Worm (Caenorhabditis elegans) whole organism, L4 larva: Measurements from ENCODE around the gene F35D11.4.
A peak's percentile ranks its signal among the peaks of the same experiment; 100 is the strongest.

Experiments used
- D1046.2 ChIP-seq: fragments of 200-800 bp; sonication (Bioruptor generic); IDR thresholded peaks from 2 replicates; pipeline ENCODE4 v1.3.6; 2022; ENCODE audit warnings: missing genetic modification characterization, missing compliant biosample characterization
- F10B5.3 ChIP-seq: sonication (generic microtip); optimal IDR thresholded peaks from 2 replicates; lab custom pipeline; 2016; ENCODE audit warnings: mild to moderate bottlenecking, missing genetic modification characterization, missing compliant biosample characterization
- F37D6.2 ChIP-seq: sonication (generic microtip); optimal IDR thresholded peaks from 2 replicates; lab custom pipeline; 2016; ENCODE audit warnings: mild to moderate bottlenecking, missing genetic modification characterization, missing compliant biosample characterization
- aha-1 ChIP-seq: fragments of 150-350 bp; peaks from one replicate; lab custom pipeline; 2014; ENCODE audit warnings: missing biosample characterization, missing genetic modification characterization
- arid-1 ChIP-seq: fragments of 200-800 bp; sonication (Bioruptor generic); conservative IDR thresholded peaks from 2 replicates; pipeline ENCODE4 v1.3.6; 2022; ENCODE audit warnings: missing genetic modification reagents, missing genetic modification characterization, missing compliant biosample characterization
- ces-1 ChIP-seq: fragments of 150-350 bp; sonication (generic microtip); optimal IDR thresholded peaks from 4 replicates; lab custom pipeline; 2014; ENCODE audit warnings: missing biosample characterization, missing genetic modification reagents, missing genetic modification characterization
- daf-16 ChIP-seq, 3 experiments: sonication (generic microtip); optimal IDR thresholded peaks; 2 replicates each; lab custom pipeline; 2016 to 2017; ENCODE audit warnings: missing genetic modification characterization in 3 of 3, missing genetic modification reagents in 3 of 3, mild to moderate bottlenecking in 2 of 3, missing compliant biosample characterization in 2 of 3, missing biosample characterization in 1 of 3, moderate library complexity in 1 of 3
- daf-8 ChIP-seq: fragments of 200-800 bp; sonication (Bioruptor generic); IDR thresholded peaks from 2 replicates; pipeline ENCODE4 v1.3.6; 2022; ENCODE audit warnings: missing genetic modification characterization, missing compliant biosample characterization
- dmd-9 ChIP-seq: fragments of 200-800 bp; sonication (Bioruptor generic); IDR thresholded peaks from 2 replicates; pipeline ENCODE4 v1.3.6; 2022; ENCODE audit warnings: missing genetic modification reagents, missing genetic modification characterization, missing compliant biosample characterization
- dve-1 ChIP-seq: sonication (generic microtip); optimal IDR thresholded peaks from 2 replicates; lab custom pipeline; 2017; ENCODE audit warnings: antibody characterized with exemption, mild to moderate bottlenecking, missing genetic modification characterization, missing compliant biosample characterization; ENCODE audit not compliant: insufficient read depth
- egl-43 ChIP-seq: fragments of 200-800 bp; sonication (Bioruptor generic); IDR thresholded peaks from 2 replicates; pipeline ENCODE4 v1.3.6; 2022; ENCODE audit warnings: missing genetic modification reagents, missing genetic modification characterization, missing compliant biosample characterization
- hif-1 ChIP-seq, 2 experiments: sonication (generic microtip); optimal IDR thresholded peaks; 2 replicates each; lab custom pipeline; 2016 to 2017; ENCODE audit warnings: missing compliant biosample characterization in 2 of 2, missing genetic modification characterization in 2 of 2, missing genetic modification reagents in 2 of 2, missing genotype in 2 of 2, mild to moderate bottlenecking in 1 of 2
- hlh-11 ChIP-seq: fragments of 200-800 bp; sonication (Bioruptor generic); optimal IDR thresholded peaks from 2 replicates; lab custom pipeline; 2018; ENCODE audit warnings: mild to moderate bottlenecking, missing genetic modification characterization, missing compliant biosample characterization
- lin-13 ChIP-seq: fragments of 150-350 bp; optimal IDR thresholded peaks from 2 replicates; lab custom pipeline; 2014; ENCODE audit warnings: missing biosample characterization, missing genetic modification reagents, missing genetic modification characterization
- lsy-2 ChIP-seq, 2 experiments: fragments of 150-350 bp in 1 of 2; sonication (generic microtip) in 1 of 2; optimal IDR thresholded peaks; 2 replicates each; lab custom pipeline; 2014 to 2017; ENCODE audit warnings: missing biosample characterization in 2 of 2, missing genetic modification characterization in 2 of 2
- mdt-29 ChIP-seq: fragments of 200-800 bp; sonication (Bioruptor generic); IDR thresholded peaks from 2 replicates; pipeline ENCODE4 v1.3.6; 2022; ENCODE audit warnings: missing genetic modification reagents, missing genetic modification characterization, missing compliant biosample characterization
- mxl-2 ChIP-seq: fragments of 200-800 bp; sonication (Bioruptor generic); conservative IDR thresholded peaks from 2 replicates; pipeline ENCODE4 v1.3.6; 2022; ENCODE audit warnings: missing genetic modification reagents, missing genetic modification characterization, missing compliant biosample characterization
- mxl-3 ChIP-seq: fragments of 200-800 bp; sonication (Bioruptor generic); optimal IDR thresholded peaks from 2 replicates; lab custom pipeline; 2018; ENCODE audit warnings: mild to moderate bottlenecking, missing genetic modification characterization, missing compliant biosample characterization
- nhr-11 ChIP-seq: fragments of 150-350 bp; optimal IDR thresholded peaks from 2 replicates; lab custom pipeline; 2014; ENCODE audit warnings: missing biosample characterization, missing genetic modification characterization
- nhr-237 ChIP-seq: sonication (generic microtip); optimal IDR thresholded peaks from 2 replicates; lab custom pipeline; 2017; ENCODE audit warnings: missing biosample characterization, missing genetic modification characterization
- pqm-1 ChIP-seq: sonication (generic microtip); optimal IDR thresholded peaks from 2 replicates; lab custom pipeline; 2017; ENCODE audit warnings: missing biosample characterization, missing genetic modification characterization
- saeg-2 ChIP-seq: fragments of 200-800 bp; sonication (Bioruptor generic); IDR thresholded peaks from 2 replicates; pipeline ENCODE4 v1.3.6; 2022; ENCODE audit warnings: missing genetic modification reagents, missing genetic modification characterization, missing compliant biosample characterization
- set-16 ChIP-seq: fragments of 200-800 bp; sonication (Bioruptor generic); IDR thresholded peaks from 2 replicates; pipeline ENCODE4 v1.3.6; 2022; ENCODE audit warnings: missing genetic modification reagents, missing genetic modification characterization, missing compliant biosample characterization
- skn-1 ChIP-seq: fragments of 150-350 bp; optimal IDR thresholded peaks from 2 replicates; lab custom pipeline; 2014; ENCODE audit warnings: missing biosample characterization, missing genetic modification characterization
- snpc-4 ChIP-seq: fragments of 150-350 bp; optimal IDR thresholded peaks from 2 replicates; lab custom pipeline; 2014; ENCODE audit warnings: missing biosample characterization, missing genetic modification characterization
- spr-1 ChIP-seq: sonication (generic microtip); optimal IDR thresholded peaks from 2 replicates; lab custom pipeline; 2016; ENCODE audit warnings: mild to moderate bottlenecking, missing genetic modification characterization, missing compliant biosample characterization
- spr-3 ChIP-seq: fragments of 200-800 bp; sonication (Bioruptor generic); optimal IDR thresholded peaks from 2 replicates; lab custom pipeline; 2018; ENCODE audit warnings: mild to moderate bottlenecking, missing genetic modification characterization, missing compliant biosample characterization
- unc-130 ChIP-seq: sonication (generic microtip); optimal IDR thresholded peaks from 2 replicates; lab custom pipeline; 2016; ENCODE audit warnings: missing genetic modification reagents, missing genetic modification characterization, missing compliant biosample characterization
- unc-62 ChIP-seq, 3 experiments: fragments of 150-350 bp in 1 of 3; sonication (generic microtip); optimal IDR thresholded peaks in 2 of 3; peaks in 1 of 3; 1 replicate in 1 of 3; 2 replicates in 2 of 3; lab custom pipeline; 2014 to 2017; ENCODE audit warnings: missing biosample characterization in 3 of 3, missing genetic modification characterization in 3 of 3, missing genetic modification reagents in 3 of 3, missing genotype in 1 of 3
- zag-1 ChIP-seq: fragments of 150-350 bp; optimal IDR thresholded peaks from 2 replicates; lab custom pipeline; 2014; ENCODE audit warnings: missing biosample characterization, missing genetic modification characterization
- zfp-3 ChIP-seq: fragments of 200-800 bp; sonication (Bioruptor generic); conservative IDR thresholded peaks from 2 replicates; pipeline ENCODE4 v1.3.6; 2022; ENCODE audit warnings: missing genetic modification reagents, missing genetic modification characterization, missing compliant biosample characterization
- ztf-11 ChIP-seq: fragments of 150-350 bp; optimal IDR thresholded peaks from 2 replicates; lab custom pipeline; 2014; ENCODE audit warnings: missing biosample characterization, missing genetic modification characterization
- ztf-7 ChIP-seq: fragments of 150-350 bp; optimal IDR thresholded peaks from 2 replicates; lab custom pipeline; 2014; ENCODE audit warnings: missing biosample characterization, missing genetic modification characterization

F35D11.4 gene

DNA sequence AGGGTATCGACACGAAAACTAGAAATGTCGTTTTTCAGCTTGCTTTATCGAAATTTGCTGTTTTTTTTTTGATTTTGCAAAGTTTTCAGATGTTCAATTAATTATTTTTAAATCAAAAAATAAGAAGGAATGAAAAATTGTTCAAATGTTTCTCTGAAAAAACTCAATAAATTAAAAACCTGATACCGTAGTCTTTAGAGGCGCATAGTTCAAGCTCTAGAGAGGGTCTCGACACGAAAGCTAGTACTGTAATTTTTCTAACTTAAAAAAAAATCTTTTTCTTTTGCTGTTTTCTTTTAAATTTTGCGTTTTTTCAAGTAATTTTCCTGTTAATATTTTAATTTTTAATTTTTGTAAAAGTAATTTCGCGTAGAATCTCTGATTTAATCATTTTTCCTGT, 37.0 kb upstream of the F35D11.4 start:
- peak in 1 of 2 experiments; percentile 27 for TF ChIP-seq lsy-2 (tag; optimal IDR thresholded peaks at IDR 0.05; lab: Kevin White, UChicago)
- no peak for TF ChIP-seq mxl-3
- TF ChIP-seq F10B5.3: no peak
- TF ChIP-seq dve-1: no peak

- no peak for TF ChIP-seq pqm-1 (tag; lab: Kevin White, UChicago)
- TF ChIP-seq saeg-2 (GFP tag; lab: Robert Waterston, UW): no peak
- no peak for TF ChIP-seq zfp-3
- TF ChIP-seq lin-13 (GFP tag; lab: Kevin White, UChicago): no peak
- TF ChIP-seq daf-8 (GFP tag; lab: Robert Waterston, UW): no peak
- TF ChIP-seq egl-43: 0 out of 2 replicates have a peak, but pooled peaks have one; percentile 46
- no peak for TF ChIP-seq dmd-9 (GFP tag; lab: Robert Waterston, UW)
- peak; percentile 87 for TF ChIP-seq set-16 (GFP tag; lab: Robert Waterston, UW)
- no peak for TF ChIP-seq F10B5.3
These were observed 32.1 kb upstream of the F35D11.4 start for ce11 chrII:4571112-4571511.

- TF ChIP-seq unc-62 (GFP tag; optimal IDR thresholded peaks at IDR 0.05 in 1 of 2; lab: Kevin White, UChicago): peak in 1 of 2 experiments; percentile 50
- no peak for TF ChIP-seq unc-62 (tag; optimal IDR thresholded peaks at IDR 0.05; lab: Kevin White, UChicago)
- TF ChIP-seq dve-1: no peak
- TF ChIP-seq, all 104 proteins: peak for 1
These were observed 31.4 kb upstream of the F35D11.4 start, which contains the start of gene vab-1 for ce11 chrII:4571868-4572267. Gene vab-1, plus strand, starts transcription at chrII:4572000.

DNA sequence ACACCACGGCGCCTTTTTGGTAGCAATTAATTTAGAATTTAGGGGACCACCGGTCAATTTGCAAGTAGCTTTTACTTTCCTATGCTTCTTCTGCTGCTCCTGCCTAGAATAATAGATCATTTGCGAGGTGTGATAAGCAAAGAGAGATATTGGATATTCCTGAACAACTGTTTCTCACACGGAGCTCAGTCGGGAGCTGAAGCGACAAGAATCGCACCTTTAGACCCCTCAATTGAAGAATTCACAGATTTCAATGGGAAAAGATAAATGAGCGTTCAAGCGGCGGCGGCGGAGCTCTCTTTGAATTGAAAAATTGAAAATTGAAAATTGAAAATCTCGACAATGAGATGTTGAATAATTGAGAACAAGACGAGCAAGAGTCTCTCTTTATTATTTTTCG, 30.6 kb upstream of the F35D11.4 start:
- TF ChIP-seq mdt-29 (no peak), lsy-2 (tag; optimal IDR thresholded peaks at IDR 0.05; lab: Kevin White, UChicago) (no peak)

DNA sequence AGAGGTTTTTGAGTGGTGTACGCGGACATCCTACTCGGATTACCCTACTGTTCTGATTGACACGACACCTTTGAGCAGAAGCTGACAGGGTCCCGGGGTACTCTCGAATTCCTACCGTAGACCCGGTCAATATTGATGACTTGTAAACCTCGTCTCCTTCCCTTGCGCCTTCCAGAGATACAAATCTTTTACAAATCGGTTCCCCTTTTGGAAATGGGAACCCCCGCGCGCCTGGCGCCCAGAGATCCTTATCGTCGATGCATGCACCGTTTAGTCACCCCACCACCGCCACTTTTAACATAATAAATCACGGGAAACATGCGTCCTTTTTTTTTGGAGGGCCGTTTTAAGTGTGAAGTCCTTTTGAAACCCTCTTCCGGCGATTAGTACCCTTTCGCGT, 30.1 kb upstream of the F35D11.4 start:
- 0 out of 2 replicates have a peak, but pooled peaks have one; percentile 4 for TF ChIP-seq mxl-2 (GFP tag; lab: Robert Waterston, UW)
- no peak for TF ChIP-seq ztf-11
- TF ChIP-seq aha-1: peak; percentile 80
- no peak for TF ChIP-seq spr-1
- TF ChIP-seq hlh-11 (tag; lab: Kevin White, UChicago): no peak

DNA sequence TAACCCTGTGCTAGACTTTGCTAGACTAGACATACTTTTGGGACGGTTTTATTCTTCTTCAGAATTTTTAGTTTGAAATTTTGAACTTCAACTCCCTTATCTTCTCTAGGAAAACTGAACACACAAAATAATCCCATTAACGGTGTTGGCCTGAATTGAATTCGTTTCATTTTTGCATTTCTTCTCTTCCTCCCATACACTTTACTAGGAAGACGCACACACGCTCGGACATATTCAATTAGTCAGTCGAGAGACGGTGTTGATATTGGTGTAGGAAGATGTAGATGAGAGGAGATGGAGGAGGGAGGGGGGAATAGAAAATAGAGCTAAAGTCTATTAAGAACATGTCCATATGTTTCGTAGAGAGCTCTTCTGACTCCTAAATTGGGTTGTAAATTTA, 28.6 kb upstream of the F35D11.4 start:
- TF ChIP-seq nhr-237 (tag; lab: Kevin White, UChicago) (no peak), ces-1 (GFP tag; lab: Kevin White, UChicago) (peak; percentile 88)

ce11 chrII:4575579-4575978, 27.6 kb upstream of the F35D11.4 start:
- TF ChIP-seq unc-62 (GFP tag; optimal IDR thresholded peaks at IDR 0.05 in 1 of 2; lab: Kevin White, UChicago) (peak in 1 of 2 experiments; percentile 82), unc-62 (tag; optimal IDR thresholded peaks at IDR 0.05; lab: Kevin White, UChicago) (no peak), F37D6.2 (no peak), daf-16 (GFP tag; optimal IDR thresholded peaks at IDR 0.05; lab: Kevin White, UChicago) (no peak), daf-16 (tag; optimal IDR thresholded peaks at IDR 0.05; lab: Kevin White, UChicago) (no peak), nhr-237 (tag; lab: Kevin White, UChicago) (no peak)

ce11 chrII:4577391-4577790, 25.8 kb upstream of the F35D11.4 start:
- TF ChIP-seq spr-3 (no peak), set-16 (GFP tag; lab: Robert Waterston, UW) (no peak), nhr-11 (tag; lab: Kevin White, UChicago) (no peak), arid-1 (GFP tag; lab: Robert Waterston, UW) (no peak), hlh-11 (tag; lab: Kevin White, UChicago) (no peak), D1046.2 (GFP tag; lab: Robert Waterston, UW) (no peak), zag-1 (tag; lab: Kevin White, UChicago) (no peak), skn-1 (tag; lab: Kevin White, UChicago) (no peak), hif-1 (tag; optimal IDR thresholded peaks at IDR 0.05; lab: Kevin White, UChicago) (no peak), ztf-7 (tag; lab: Kevin White, UChicago) (no peak), unc-130 (GFP tag; lab: Kevin White, UChicago) (no peak), snpc-4 (tag; lab: Kevin White, UChicago) (no peak)
